Fruit fly (Drosophila melanogaster) whole organism, embryonic: Measurements from ENCODE around the gene SPH93.
A peak's percentile ranks its signal among the peaks of the same experiment; 100 is the strongest.

Source experiments
- Ada2b ChIP-seq: fragments of 200-800 bp; sonication (Bioruptor generic); IDR thresholded peaks from 2 replicates; pipeline ENCODE4 v1.3.6; 2022; ENCODE audit warnings: missing biosample characterization, missing genetic modification characterization
- Bdp1 ChIP-seq: fragments of 200-800 bp; sonication (Bioruptor generic); optimal IDR thresholded peaks from 3 replicates; lab custom pipeline; 2016; ENCODE audit warnings: missing biosample characterization, missing genetic modification characterization
- CG10565 ChIP-seq: fragments of 200-800 bp; sonication (Bioruptor generic); optimal IDR thresholded peaks from 3 replicates; lab custom pipeline; 2016; ENCODE audit warnings: missing biosample characterization, mild to moderate bottlenecking, missing genetic modification characterization
- CG14667 ChIP-seq: fragments of 200-800 bp; sonication (Bioruptor generic); IDR thresholded peaks from 2 replicates; pipeline ENCODE4 v1.3.6; 2022; ENCODE audit warnings: missing biosample characterization, missing genetic modification characterization
- CG15479 ChIP-seq: fragments of 200-800 bp; sonication (Bioruptor generic); optimal IDR thresholded peaks from 3 replicates; lab custom pipeline; 2019; ENCODE audit warnings: missing biosample characterization, mild to moderate bottlenecking, missing genetic modification characterization, moderate library complexity
- CG17385 ChIP-seq: fragments of 200-800 bp; sonication (Bioruptor generic); optimal IDR thresholded peaks from 3 replicates; lab custom pipeline; 2018; ENCODE audit warnings: missing biosample characterization, mild to moderate bottlenecking, missing genetic modification characterization
- CG2116 ChIP-seq: fragments of 200-800 bp; sonication (Bioruptor generic); optimal IDR thresholded peaks from 3 replicates; lab custom pipeline; 2018; ENCODE audit warnings: missing biosample characterization, mild to moderate bottlenecking, missing genetic modification characterization
- CG2202 ChIP-seq: fragments of 200-800 bp; sonication (Bioruptor generic); optimal IDR thresholded peaks from 2 replicates; lab custom pipeline; 2018; ENCODE audit warnings: missing biosample characterization, mild to moderate bottlenecking, missing genetic modification characterization
- CG5245 ChIP-seq: fragments of 200-800 bp; sonication (Bioruptor generic); optimal IDR thresholded peaks from 3 replicates; lab custom pipeline; 2016; ENCODE audit warnings: missing biosample characterization, missing genetic modification characterization
- CG6765 ChIP-seq: fragments of 200-800 bp; sonication (Bioruptor generic); optimal IDR thresholded peaks from 3 replicates; lab custom pipeline; 2017; ENCODE audit warnings: missing biosample characterization, mild to moderate bottlenecking, missing genetic modification characterization
- CG7928 ChIP-seq: fragments of 200-800 bp; sonication (Bioruptor generic); optimal IDR thresholded peaks from 2 replicates; lab custom pipeline; 2017; ENCODE audit warnings: missing biosample characterization, mild to moderate bottlenecking, missing genetic modification characterization
- CkIIα-i1 ChIP-seq: fragments of 200-800 bp; sonication (Bioruptor generic); IDR thresholded peaks from 2 replicates; pipeline ENCODE4 v1.3.6; 2022; ENCODE audit warnings: missing biosample characterization, missing genetic modification characterization
- Dbx ChIP-seq: fragments of 200-800 bp; sonication (Bioruptor generic); IDR thresholded peaks from 3 replicates; pipeline ENCODE4 v1.3.6; 2022; ENCODE audit warnings: missing biosample characterization, missing genetic modification characterization
- Drgx ChIP-seq: fragments of 200-800 bp; sonication (Bioruptor generic); IDR thresholded peaks from 2 replicates; pipeline ENCODE4 v1.3.6; 2022; ENCODE audit warnings: missing biosample characterization, missing genetic modification characterization
- Ets65A ChIP-seq: fragments of 200-800 bp; sonication (Bioruptor generic); peaks from one replicate; lab custom pipeline; 2016; ENCODE audit warnings: missing biosample characterization, missing genetic modification characterization
- Hr51 ChIP-seq, 2 experiments: fragments of 200-800 bp; sonication (Bioruptor generic); optimal IDR thresholded peaks; 2 replicates in 1 of 2; 3 replicates in 1 of 2; lab custom pipeline; 2016 to 2018; ENCODE audit warnings: missing biosample characterization in 2 of 2, missing genetic modification characterization in 2 of 2, mild to moderate bottlenecking in 1 of 2, moderate library complexity in 1 of 2
- Oli ChIP-seq: fragments of 200-800 bp; sonication (Bioruptor generic); optimal IDR thresholded peaks from 2 replicates; lab custom pipeline; 2018; ENCODE audit warnings: missing biosample characterization, mild to moderate bottlenecking, missing genetic modification characterization, moderate library complexity
- Optix ChIP-seq: fragments of 200-800 bp; sonication (Bioruptor generic); IDR thresholded peaks from 3 replicates; pipeline ENCODE4 v1.3.6; 2022; ENCODE audit warnings: missing biosample characterization, missing genetic modification characterization
- Pdp1 ChIP-seq, 2 experiments: fragments of 200-800 bp; sonication (Bioruptor generic); optimal IDR thresholded peaks; 3 replicates each; lab custom pipeline; 2016; ENCODE audit warnings: missing biosample characterization in 2 of 2, missing genetic modification characterization in 2 of 2, mild to moderate bottlenecking in 1 of 2, moderate library complexity in 1 of 2
- Poxn ChIP-seq: fragments of 200-800 bp; sonication (Bioruptor generic); IDR thresholded peaks from 2 replicates; pipeline ENCODE4 v1.3.6; 2022; ENCODE audit warnings: missing biosample characterization, missing genetic modification characterization
- Ptx1 ChIP-seq: fragments of 200-800 bp; sonication (Bioruptor generic); IDR thresholded peaks from 2 replicates; pipeline ENCODE4 v1.3.6; 2022; ENCODE audit warnings: missing biosample characterization, missing genetic modification characterization
- Sox100B ChIP-seq: fragments of 200-800 bp; sonication (Bioruptor generic); optimal IDR thresholded peaks from 3 replicates; lab custom pipeline; 2018; ENCODE audit warnings: missing biosample characterization, mild to moderate bottlenecking, missing genetic modification characterization
- Sox102F ChIP-seq: fragments of 200-800 bp; sonication (Bioruptor generic); optimal IDR thresholded peaks from 2 replicates; lab custom pipeline; 2018; ENCODE audit warnings: missing biosample characterization, mild to moderate bottlenecking, missing genetic modification characterization, moderate library complexity
- bab2 ChIP-seq: fragments of 200-800 bp; sonication (Bioruptor generic); optimal IDR thresholded peaks from 2 replicates; lab custom pipeline; 2016; ENCODE audit warnings: missing biosample characterization, missing genetic modification characterization
- bigmax ChIP-seq: fragments of 200-800 bp; sonication (Bioruptor generic); optimal IDR thresholded peaks from 2 replicates; lab custom pipeline; 2018; ENCODE audit warnings: missing biosample characterization, mild to moderate bottlenecking, missing genetic modification characterization
- br ChIP-seq: fragments of >200 bp; optimal IDR thresholded peaks from 2 replicates; lab custom pipeline; 2017
- bsh ChIP-seq, 2 experiments: fragments of 200-800 bp; sonication (Bioruptor generic); optimal IDR thresholded peaks; 2 replicates each; lab custom pipeline; 2017 to 2018; ENCODE audit warnings: mild to moderate bottlenecking in 2 of 2, missing biosample characterization in 2 of 2, missing genetic modification characterization in 2 of 2, moderate library complexity in 1 of 2
- croc ChIP-seq: fragments of 200-800 bp; sonication (Bioruptor generic); conservative IDR thresholded peaks from 3 replicates; pipeline ENCODE4 v1.3.6; 2022; ENCODE audit warnings: missing biosample characterization, missing genetic modification characterization
- crol ChIP-seq: fragments of 200-800 bp; sonication (Bioruptor generic); IDR thresholded peaks from 2 replicates; pipeline ENCODE4 v1.3.6; 2022; ENCODE audit warnings: missing biosample characterization, missing genetic modification characterization
- cwo ChIP-seq: fragments of 200-800 bp; sonication (Bioruptor generic); optimal IDR thresholded peaks from 3 replicates; lab custom pipeline; 2017; ENCODE audit warnings: missing biosample characterization, missing genetic modification characterization, mild to moderate bottlenecking, moderate library complexity, missing genetic modification reagents
- dimm ChIP-seq: fragments of 200-800 bp; sonication (Bioruptor generic); IDR thresholded peaks from 2 replicates; pipeline ENCODE4 v1.3.6; 2022; ENCODE audit warnings: missing biosample characterization, missing genetic modification characterization
- dpn ChIP-seq, 2 experiments: fragments of 200-800 bp; sonication (Bioruptor generic); optimal IDR thresholded peaks; 3 replicates each; lab custom pipeline; 2016; ENCODE audit warnings: missing biosample characterization in 2 of 2, missing genetic modification characterization in 2 of 2
- gem ChIP-seq: fragments of 200-800 bp; sonication (Bioruptor generic); optimal IDR thresholded peaks from 2 replicates; lab custom pipeline; 2019; ENCODE audit warnings: missing biosample characterization, mild to moderate bottlenecking, missing genetic modification characterization, moderate library complexity
- jigr1 ChIP-seq: fragments of 200-800 bp; sonication (Bioruptor generic); IDR thresholded peaks from 3 replicates; pipeline ENCODE4 v1.3.6; 2022; ENCODE audit warnings: missing biosample characterization, missing genetic modification characterization
- kay ChIP-seq: fragments of 200-800 bp; sonication (Bioruptor generic); optimal IDR thresholded peaks from 2 replicates; lab custom pipeline; 2016; ENCODE audit warnings: missing biosample characterization, missing genetic modification characterization
- kni ChIP-seq: fragments of 200-800 bp; sonication (Bioruptor generic); optimal IDR thresholded peaks from 3 replicates; lab custom pipeline; 2017; ENCODE audit warnings: mild to moderate bottlenecking, missing biosample characterization, missing genetic modification reagents, missing genetic modification characterization
- lab ChIP-seq: fragments of 200-800 bp; sonication (Bioruptor generic); optimal IDR thresholded peaks from 3 replicates; lab custom pipeline; 2017; ENCODE audit warnings: missing biosample characterization, missing genetic modification characterization, mild to moderate bottlenecking, moderate library complexity, missing genetic modification reagents
- pan ChIP-seq, 4 experiments: fragments of >200 bp in 3 of 4; fragments of 200-800 bp in 1 of 4; sonication (Bioruptor generic) in 1 of 4; optimal IDR thresholded peaks in 3 of 4; IDR thresholded peaks in 1 of 4; 2 replicates each; pipeline versions ENCODE4 v1.3.6 to Lab custom; 2017 to 2022; ENCODE audit warnings: missing biosample characterization in 2 of 4, missing genetic modification characterization in 2 of 4, mixed read lengths in 1 of 4
- prd ChIP-seq, 3 experiments: fragments of >200 bp in 2 of 3; fragments of 200-800 bp in 1 of 3; sonication (Bioruptor generic) in 1 of 3; optimal IDR thresholded peaks in 2 of 3; IDR thresholded peaks in 1 of 3; 2 replicates in 2 of 3; 3 replicates in 1 of 3; pipeline versions ENCODE4 v1.3.6 to Lab custom; 2017 to 2022; ENCODE audit warnings: missing biosample characterization in 1 of 3, missing genetic modification characterization in 1 of 3
- pzg ChIP-seq: fragments of 200-800 bp; sonication (Bioruptor generic); optimal IDR thresholded peaks from 3 replicates; lab custom pipeline; 2018; ENCODE audit warnings: missing biosample characterization, mild to moderate bottlenecking, missing genetic modification characterization, moderate library complexity
- ranshi ChIP-seq: fragments of 200-800 bp; sonication (Bioruptor generic); IDR thresholded peaks from 2 replicates; pipeline ENCODE4 v1.3.6; 2022; ENCODE audit warnings: missing biosample characterization, missing genetic modification characterization
- row ChIP-seq: fragments of 200-800 bp; sonication (Bioruptor generic); IDR thresholded peaks from 3 replicates; pipeline ENCODE4 v1.3.6; 2022; ENCODE audit warnings: missing biosample characterization, missing genetic modification characterization
- sqz ChIP-seq: fragments of 200-800 bp; sonication (Bioruptor generic); optimal IDR thresholded peaks from 3 replicates; lab custom pipeline; 2018; ENCODE audit warnings: missing biosample characterization, mild to moderate bottlenecking, missing genetic modification characterization
- toy ChIP-seq: fragments of 200-800 bp; sonication (Bioruptor generic); IDR thresholded peaks from 2 replicates; pipeline ENCODE4 v1.3.6; 2022; ENCODE audit warnings: missing biosample characterization, missing genetic modification characterization
- unpg ChIP-seq: fragments of 200-800 bp; sonication (Bioruptor generic); optimal IDR thresholded peaks from 3 replicates; lab custom pipeline; 2018; ENCODE audit warnings: missing biosample characterization, mild to moderate bottlenecking, missing genetic modification characterization, moderate library complexity
- vfl ChIP-seq: fragments of 200-800 bp; sonication (Bioruptor generic); optimal IDR thresholded peaks from 2 replicates; lab custom pipeline; 2016; ENCODE audit warnings: missing biosample characterization, missing genetic modification characterization

SPH93 gene

DNA sequence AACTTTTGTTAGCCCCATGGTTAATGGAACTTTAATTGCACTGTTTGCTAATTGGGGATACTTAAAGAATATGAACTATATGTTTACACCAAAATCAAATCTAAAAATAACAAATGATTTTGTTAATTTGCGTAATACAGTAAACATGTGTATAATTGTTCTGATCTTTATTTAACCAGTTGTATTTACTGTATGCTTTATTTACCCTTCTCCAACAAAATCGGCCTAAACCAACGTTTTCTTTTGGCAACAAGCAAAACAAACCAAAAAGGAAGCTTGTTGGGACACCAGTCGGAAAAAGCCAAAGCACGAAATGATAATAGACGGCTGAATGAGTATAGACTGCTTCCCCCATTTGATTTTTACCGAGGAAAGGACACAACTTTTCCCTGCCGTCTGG, 14.9 kb upstream of the SPH93 start (continued):
- TF ChIP-seq bigmax (GFP tag; lab: Kevin White, UChicago): no peak
- TF ChIP-seq, all 482 proteins: peak for 145

DNA sequence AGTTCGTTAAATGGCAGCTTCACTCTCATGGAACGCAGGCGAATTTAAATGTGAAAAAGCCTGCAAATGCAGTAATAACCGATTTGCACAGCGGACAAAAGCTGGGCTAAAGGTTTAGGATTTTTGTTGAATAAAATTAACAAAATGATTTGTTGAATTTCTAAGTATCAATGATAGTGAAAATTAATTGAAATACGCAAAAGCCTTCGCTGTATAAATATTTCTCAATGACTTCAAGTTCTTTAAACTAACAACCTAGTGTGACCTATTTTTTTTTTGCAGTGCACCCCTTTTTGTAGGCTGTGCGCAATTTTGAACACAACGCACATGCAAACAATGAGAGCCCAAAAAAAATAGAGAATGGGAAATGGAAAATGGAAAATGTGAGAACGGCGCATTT, 11.2 kb upstream of the SPH93 start:
- TF ChIP-seq Hr51 (GFP tag; optimal IDR thresholded peaks at IDR 0.05; lab: Kevin White, UChicago) (peak in 1 of 2 experiments; percentile 26), Sox102F (GFP tag; lab: Kevin White, UChicago) (peak; percentile 39), Ada2b (GFP tag; lab: Robert Waterston, UW) (peak; percentile 19; the same call in 1 of the 2 replicates), Sox100B (GFP tag; lab: Kevin White, UChicago) (no peak), Dbx (no peak), CG10565 (GFP tag; lab: Kevin White, UChicago) (no peak), CG17385 (GFP tag; lab: Kevin White, UChicago) (no peak), pan (optimal IDR thresholded peaks at IDR 0.05; lab: Kevin White, UChicago) (no peak), pan (GFP tag; optimal IDR thresholded peaks at IDR 0.05 in 1 of 2, IDR thresholded peaks at IDR 0.05 in 1 of 2) (no peak), bab2 (GFP tag; lab: Kevin White, UChicago) (no peak), Drgx (GFP tag; lab: Robert Waterston, UW) (peak; percentile 11; the same call in 1 of the 2 replicates), CG6765 (no peak), br (no peak), CG2116 (GFP tag; lab: Kevin White, UChicago) (no peak), gem (tag; lab: Kevin White, UChicago) (peak; percentile 30), pzg (no peak), Ets65A (GFP tag; lab: Kevin White, UChicago) (peak; percentile 74), lab (peak; percentile 30), Poxn (GFP tag; lab: Robert Waterston, UW) (no peak), dimm (no peak), bsh (GFP tag; optimal IDR thresholded peaks at IDR 0.05; lab: Kevin White, UChicago) (peak in 1 of 2 experiments; percentile 30), cwo (GFP tag; lab: Kevin White, UChicago) (no peak), row (GFP tag; lab: Robert Waterston, UW) (peak; percentile 14; the same call in 1 of the 3 replicates), prd (optimal IDR thresholded peaks at IDR 0.05; lab: Kevin White, UChicago) (no peak), prd (GFP tag; IDR thresholded peaks at IDR 0.05; lab: Robert Waterston, UW) (peak; percentile 24; the same call in 1 of the 3 replicates), Oli (no peak), Pdp1 (GFP tag; optimal IDR thresholded peaks at IDR 0.05; lab: Kevin White, UChicago) (no peak), kni (GFP tag; lab: Kevin White, UChicago) (no peak), Ptx1 (GFP tag; lab: Robert Waterston, UW) (0 out of 2 replicates have a peak, but pooled peaks have one; percentile 9), unpg (peak; percentile 2)

DNA sequence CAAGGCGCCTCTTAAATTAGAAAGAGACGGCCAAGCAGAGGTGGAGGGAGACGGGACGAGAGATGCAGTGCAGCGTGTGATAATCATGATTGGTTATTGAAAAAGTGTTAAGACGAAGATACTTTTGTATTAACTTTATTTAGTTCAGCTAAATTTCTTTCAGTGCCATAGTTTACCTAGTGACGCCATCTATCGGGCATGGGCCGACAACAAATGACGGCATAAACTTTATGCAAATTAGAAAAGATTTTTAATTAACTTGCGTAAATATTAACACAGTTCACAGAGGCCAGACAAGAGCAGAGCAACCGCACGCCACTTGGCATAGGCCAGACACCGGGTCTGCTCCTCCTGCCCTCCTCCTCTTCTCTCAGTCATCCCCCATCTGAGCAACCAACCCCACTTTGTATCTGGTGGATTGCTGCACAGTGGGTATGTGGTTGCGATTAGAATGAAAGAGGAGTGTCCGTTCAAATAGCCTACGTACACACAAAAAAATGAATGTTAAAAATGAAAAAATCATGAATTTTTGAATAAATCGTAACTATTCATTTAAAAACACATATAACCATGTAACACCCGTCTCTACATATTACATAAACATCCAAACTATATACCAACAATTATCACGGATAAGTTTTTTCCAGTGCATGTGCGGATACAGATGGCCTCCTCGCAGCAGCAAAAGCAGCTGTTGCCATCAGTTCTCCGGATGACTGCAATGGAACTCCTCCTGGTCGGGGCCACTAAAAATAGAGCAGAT, 10.4 kb upstream of the SPH93 start:
- peak; percentile 76 to 82 for TF ChIP-seq dpn (GFP tag; optimal IDR thresholded peaks at IDR 0.05; lab: Kevin White, UChicago)
- peak; percentile 84 for TF ChIP-seq ranshi (GFP tag; lab: Robert Waterston, UW)
- peak; percentile 77 for TF ChIP-seq CG2202 (tag; lab: Kevin White, UChicago)
- TF ChIP-seq CG15479 (GFP tag; lab: Kevin White, UChicago): no peak
- no peak for TF ChIP-seq sqz (GFP tag; lab: Kevin White, UChicago)
- no peak for TF ChIP-seq CkIIα-i1 (GFP tag; lab: Robert Waterston, UW)
- TF ChIP-seq vfl (GFP tag; lab: Kevin White, UChicago): no peak
- TF ChIP-seq kay: peak; percentile 63
- peak; percentile 25 for TF ChIP-seq CG7928 (GFP tag; lab: Kevin White, UChicago)
- peak; percentile 69; the same call in 1 of the 2 replicates for TF ChIP-seq CG14667
- peak; percentile 83 for TF ChIP-seq croc (GFP tag; lab: Robert Waterston, UW)
- TF ChIP-seq crol: peak; percentile 28; the same call in 1 of the 2 replicates
- TF ChIP-seq Bdp1 (GFP tag; lab: Kevin White, UChicago): peak; percentile 59
- TF ChIP-seq bab2 (GFP tag; lab: Kevin White, UChicago): peak; percentile 78
- TF ChIP-seq jigr1 (GFP tag; lab: Robert Waterston, UW): 0 out of 3 replicates have a peak, but pooled peaks have one; percentile 43
- peak; percentile 68 for TF ChIP-seq CG5245
- no peak for TF ChIP-seq toy (GFP tag; lab: Robert Waterston, UW)
- TF ChIP-seq Optix (GFP tag; lab: Robert Waterston, UW): peak; percentile 67; the same call in 2 of the 3 replicates
